Worm (Caenorhabditis elegans): Measurements from ENCODE around the gene hsp-12.3.

The hsp-12.3 gene

ce11 chrIV:9444417-9445026 lies 785 bp downstream of the hsp-12.3 start (continued):
- peak; percentile 67 for TF ChIP-seq rnt-1 (tag; optimal IDR thresholded peaks at IDR 0.05)
- peak; percentile 59 for TF ChIP-seq syd-9 (tag; optimal IDR thresholded peaks at IDR 0.05)
- TF ChIP-seq fax-1 (tag; optimal IDR thresholded peaks at IDR 0.05): no peak
- TF ChIP-seq C38D4.7 (GFP tag; optimal IDR thresholded peaks at IDR 0.05): no peak
- peak; percentile 37 for TF ChIP-seq sdc-2 (tag; optimal IDR thresholded peaks at IDR 0.05)
- peak; percentile 33; the same call in 1 of the 2 replicates for TF ChIP-seq sox-2 (GFP tag; IDR thresholded peaks at IDR 0.05)
- TF ChIP-seq ceh-31 (tag; optimal IDR thresholded peaks at IDR 0.05): peak; percentile 86
- TF ChIP-seq unc-3 (GFP tag; conservative IDR thresholded peaks at IDR 0.05): no peak
- TF ChIP-seq unc-3 (tag; optimal IDR thresholded peaks at IDR 0.05): no peak
- TF ChIP-seq ahr-1 (tag; optimal IDR thresholded peaks at IDR 0.05): no peak
- no peak for TF ChIP-seq ceh-6 (GFP tag; optimal IDR thresholded peaks at IDR 0.05)
- TF ChIP-seq C08G9.2 (tag; optimal IDR thresholded peaks at IDR 0.05): peak; percentile 6
- TF ChIP-seq dve-1 (tag; optimal IDR thresholded peaks at IDR 0.05): peak; percentile 52
- TF ChIP-seq ceh-19 (GFP tag; optimal IDR thresholded peaks at IDR 0.05): peak; percentile 36
- TF ChIP-seq ceh-30 (tag; optimal IDR thresholded peaks at IDR 0.05): peak; percentile 61
- peak; percentile 79 for TF ChIP-seq unc-42 (tag; optimal IDR thresholded peaks at IDR 0.05)
- no peak for TF ChIP-seq pag-3 (tag; optimal IDR thresholded peaks at IDR 0.05; ENCODE audit: borderline replicate concordance)
- peak; percentile 23 for TF ChIP-seq fkh-6 (tag; optimal IDR thresholded peaks at IDR 0.05)
- peak; percentile 50 for TF ChIP-seq ceh-14 (tag; optimal IDR thresholded peaks at IDR 0.05)
- peak; percentile 83 for TF ChIP-seq nfya-1 (tag; optimal IDR thresholded peaks at IDR 0.05)
- TF ChIP-seq madf-2 (tag; optimal IDR thresholded peaks at IDR 0.05): peak; percentile 7
- TF ChIP-seq tbx-2 (tag; optimal IDR thresholded peaks at IDR 0.05): peak; percentile 87
- TF ChIP-seq ceh-22 (tag; optimal IDR thresholded peaks at IDR 0.05): peak; percentile 16
- peak; percentile 80 for TF ChIP-seq hlh-30 (tag; optimal IDR thresholded peaks at IDR 0.05; ENCODE audit: insufficient read depth)
- TF ChIP-seq ttx-3 (tag; optimal IDR thresholded peaks at IDR 0.05): peak; percentile 21
- no peak for TF ChIP-seq ceh-45 (GFP tag; IDR thresholded peaks at IDR 0.05)
- TF ChIP-seq eyg-1 (tag; optimal IDR thresholded peaks at IDR 0.05): no peak
- no peak for TF ChIP-seq hlh-6 (tag; optimal IDR thresholded peaks at IDR 0.05)
- TF ChIP-seq K02D7.2 (tag; optimal IDR thresholded peaks at IDR 0.05): no peak
- TF ChIP-seq elt-4 (tag; optimal IDR thresholded peaks at IDR 0.05): no peak
- no peak for TF ChIP-seq nhr-11 (tag; optimal IDR thresholded peaks at IDR 0.05)
- TF ChIP-seq pros-1 (tag; optimal IDR thresholded peaks at IDR 0.05): peak; percentile 61

ce11 chrIV:9443940-9444339 lies 1.4 kb downstream of the hsp-12.3 start, which contains the start of gene F38E11.9:
F38E11.9 (minus strand) TSS chrIV:9444040.
- TF ChIP-seq K02D7.2 (tag; optimal IDR thresholded peaks at IDR 0.05) (no peak), hlh-15 (tag; optimal IDR thresholded peaks at IDR 0.05) (no peak), unc-86 (tag; optimal IDR thresholded peaks at IDR 0.05) (no peak), rnt-1 (tag; optimal IDR thresholded peaks at IDR 0.05) (no peak), che-1 (tag; optimal IDR thresholded peaks at IDR 0.05) (no peak), fkh-6 (tag; optimal IDR thresholded peaks at IDR 0.05) (no peak), ceh-14 (tag; optimal IDR thresholded peaks at IDR 0.05) (no peak), elt-4 (tag; optimal IDR thresholded peaks at IDR 0.05) (no peak), nfya-1 (tag; optimal IDR thresholded peaks at IDR 0.05) (no peak), sdc-2 (tag; optimal IDR thresholded peaks at IDR 0.05) (no peak), nhr-232 (tag; optimal IDR thresholded peaks at IDR 0.05) (no peak), ceh-30 (tag; optimal IDR thresholded peaks at IDR 0.05) (no peak)

DNA sequence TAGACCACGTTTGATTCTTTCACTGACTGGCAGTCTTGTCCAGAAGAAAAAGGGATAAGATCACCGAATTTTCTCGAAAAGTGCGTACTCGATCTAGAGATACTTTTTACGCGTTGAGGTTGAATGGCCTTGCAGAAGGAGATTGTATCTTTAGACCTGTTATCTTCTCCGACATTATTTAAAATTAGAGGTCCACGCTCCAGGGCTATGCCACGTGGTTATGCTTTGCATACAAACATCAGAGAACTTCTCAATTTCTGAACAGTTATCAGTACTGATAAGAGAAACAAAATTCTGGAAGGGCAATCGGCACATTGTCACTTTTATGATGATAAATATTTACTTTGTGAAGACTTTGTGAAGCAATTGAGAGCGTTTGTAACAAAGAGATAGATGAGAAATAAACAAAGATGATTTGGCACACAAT lies 3.2 kb downstream of the hsp-12.3 start:
- TF ChIP-seq hlh-13 (GFP tag; optimal IDR thresholded peaks at IDR 0.05): no peak
- TF ChIP-seq elt-2 (tag; optimal IDR thresholded peaks at IDR 0.05): peak; percentile 93
